Worm (Caenorhabditis elegans) whole organism, late embryonic: ENCODE results near the gene fbxb-118.
A peak's percentile ranks its signal among the peaks of the same experiment; 100 is the strongest.

ENCODE experiments used
- C38D4.7 ChIP-seq: fragments of 200-800 bp; sonication (Bioruptor generic); optimal IDR thresholded peaks from 2 replicates; lab custom pipeline; 2018; ENCODE audit warnings: mild to moderate bottlenecking, missing genetic modification characterization, moderate library complexity, missing compliant biosample characterization
- K09A11.1 ChIP-seq: sonication (generic microtip); optimal IDR thresholded peaks from 2 replicates; lab custom pipeline; 2017; ENCODE audit warnings: antibody characterized with exemption, mild to moderate bottlenecking, missing genetic modification characterization, missing compliant biosample characterization; ENCODE audit not compliant: insufficient read depth
- ama-1 ChIP-seq: fragments of 150-350 bp; optimal IDR thresholded peaks from 2 replicates; lab custom pipeline; 2014
- ceh-19 ChIP-seq: fragments of 200-800 bp; sonication (Bioruptor generic); optimal IDR thresholded peaks from 2 replicates; lab custom pipeline; 2018; ENCODE audit warnings: mild to moderate bottlenecking, missing genetic modification characterization, missing compliant biosample characterization
- ceh-24 ChIP-seq: sonication (generic microtip); optimal IDR thresholded peaks from 2 replicates; lab custom pipeline; 2016; ENCODE audit warnings: mild to moderate bottlenecking, missing genetic modification characterization, missing compliant biosample characterization
- ceh-30 ChIP-seq: fragments of 150-350 bp; optimal IDR thresholded peaks from 2 replicates; lab custom pipeline; 2014; ENCODE audit warnings: missing biosample characterization, missing genetic modification characterization
- ceh-31 ChIP-seq: sonication (generic microtip); optimal IDR thresholded peaks from 2 replicates; lab custom pipeline; 2016; ENCODE audit warnings: missing genetic modification characterization, missing compliant biosample characterization
- ceh-48 ChIP-seq: sonication (generic microtip); optimal IDR thresholded peaks from 2 replicates; lab custom pipeline; 2016; ENCODE audit warnings: missing genetic modification characterization, inconsistent platforms, missing compliant biosample characterization
- ceh-9 ChIP-seq: sonication (generic microtip); optimal IDR thresholded peaks from 2 replicates; lab custom pipeline; 2016; ENCODE audit warnings: mild to moderate bottlenecking, missing genetic modification characterization, inconsistent platforms, missing compliant biosample characterization
- che-1 ChIP-seq: sonication (generic microtip); optimal IDR thresholded peaks from 2 replicates; lab custom pipeline; 2016; ENCODE audit warnings: mild to moderate bottlenecking, missing genetic modification characterization, missing compliant biosample characterization
- dmd-4 ChIP-seq: sonication (generic microtip); optimal IDR thresholded peaks from 2 replicates; lab custom pipeline; 2016; ENCODE audit warnings: borderline replicate concordance, missing genetic modification characterization, missing compliant biosample characterization
- elt-2 ChIP-seq: sonication (generic microtip); optimal IDR thresholded peaks from 2 replicates; lab custom pipeline; 2016; ENCODE audit warnings: missing genetic modification reagents, missing genetic modification characterization, missing compliant biosample characterization
- fax-1 ChIP-seq: sonication (generic microtip); optimal IDR thresholded peaks from 2 replicates; lab custom pipeline; 2016; ENCODE audit warnings: missing genotype, missing genetic modification characterization, missing compliant biosample characterization
- fkh-10 ChIP-seq: fragments of 150-350 bp; optimal IDR thresholded peaks from 2 replicates; lab custom pipeline; 2014; ENCODE audit warnings: missing biosample characterization, missing genetic modification reagents, missing genetic modification characterization
- gmeb-2 ChIP-seq: sonication (generic microtip); optimal IDR thresholded peaks from 2 replicates; lab custom pipeline; 2016; ENCODE audit warnings: missing genetic modification characterization, inconsistent platforms, missing compliant biosample characterization
- hlh-15 ChIP-seq: sonication (generic microtip); optimal IDR thresholded peaks from 2 replicates; lab custom pipeline; 2016; ENCODE audit warnings: missing genetic modification characterization, missing compliant biosample characterization
- hlh-30 ChIP-seq: sonication (generic microtip); optimal IDR thresholded peaks from 2 replicates; lab custom pipeline; 2017; ENCODE audit warnings: antibody characterized with exemption, missing genetic modification characterization, missing compliant biosample characterization; ENCODE audit not compliant: insufficient read depth
- hlh-8 ChIP-seq: sonication (generic microtip); optimal IDR thresholded peaks from 2 replicates; lab custom pipeline; 2016; ENCODE audit warnings: missing genotype, missing genetic modification characterization, missing compliant biosample characterization
- lim-6 ChIP-seq: sonication (generic microtip); optimal IDR thresholded peaks from 2 replicates; lab custom pipeline; 2016; ENCODE audit warnings: missing genetic modification characterization, missing compliant biosample characterization
- madf-2 ChIP-seq: sonication (generic microtip); optimal IDR thresholded peaks from 2 replicates; lab custom pipeline; 2017; ENCODE audit warnings: missing genetic modification characterization, missing compliant biosample characterization
- mec-3 ChIP-seq: sonication (generic microtip); optimal IDR thresholded peaks from 2 replicates; lab custom pipeline; 2016; ENCODE audit warnings: borderline replicate concordance, missing genetic modification characterization, missing compliant biosample characterization
- nfya-1 ChIP-seq: sonication (generic microtip); optimal IDR thresholded peaks from 2 replicates; lab custom pipeline; 2017; ENCODE audit warnings: missing genetic modification characterization, mild to moderate bottlenecking, missing compliant biosample characterization, antibody characterized with exemption, moderate library complexity
- nhr-232 ChIP-seq: sonication (generic microtip); optimal IDR thresholded peaks from 2 replicates; lab custom pipeline; 2016; ENCODE audit warnings: missing genetic modification characterization, missing compliant biosample characterization
- pag-3 ChIP-seq: sonication (generic microtip); optimal IDR thresholded peaks from 2 replicates; lab custom pipeline; 2016; ENCODE audit warnings: missing compliant biosample characterization, missing genetic modification characterization, borderline replicate concordance
- pat-9 ChIP-seq: fragments of 200-800 bp; sonication (Bioruptor generic); optimal IDR thresholded peaks from 2 replicates; lab custom pipeline; 2018; ENCODE audit warnings: mild to moderate bottlenecking, missing genetic modification characterization, moderate library complexity, missing compliant biosample characterization
- pha-4 ChIP-seq: fragments of 150-350 bp; optimal IDR thresholded peaks from 2 replicates; lab custom pipeline; 2018; ENCODE audit warnings: missing biosample characterization, missing genetic modification reagents, missing genetic modification characterization
- ref-2 ChIP-seq: sonication (generic microtip); optimal IDR thresholded peaks from 2 replicates; lab custom pipeline; 2016; ENCODE audit warnings: missing genetic modification characterization, missing compliant biosample characterization
- rnt-1 ChIP-seq: sonication (generic microtip); optimal IDR thresholded peaks from 2 replicates; lab custom pipeline; 2016; ENCODE audit warnings: missing genetic modification characterization, missing compliant biosample characterization
- sdc-2 ChIP-seq: sonication (generic microtip); optimal IDR thresholded peaks from 2 replicates; lab custom pipeline; 2016; ENCODE audit warnings: missing genotype, missing genetic modification characterization, missing compliant biosample characterization
- tbx-7 ChIP-seq: sonication (generic microtip); optimal IDR thresholded peaks from 2 replicates; lab custom pipeline; 2016; ENCODE audit warnings: missing genotype, missing genetic modification characterization, missing compliant biosample characterization
- unc-42 ChIP-seq: sonication (generic microtip); optimal IDR thresholded peaks from 2 replicates; lab custom pipeline; 2016; ENCODE audit warnings: missing genotype, missing genetic modification characterization, missing compliant biosample characterization
- unc-55 ChIP-seq: sonication (generic microtip); optimal IDR thresholded peaks from 2 replicates; lab custom pipeline; 2017; ENCODE audit warnings: missing biosample characterization, missing genetic modification reagents, missing genetic modification characterization

fbxb-118 gene

ce11 chrII:4063997-4064396 is at the start of gene fbxb-118:
Gene fbxb-118 (minus strand): TSS chrII:4064097.
- no peak for TF ChIP-seq madf-2
- no peak for TF ChIP-seq ama-1 (lab: Kevin White, UChicago)
- TF ChIP-seq ceh-9 (tag; lab: Kevin White, UChicago): no peak
- no peak for TF ChIP-seq che-1
- no peak for TF ChIP-seq K09A11.1
- TF ChIP-seq pag-3: no peak
- TF ChIP-seq ceh-48 (tag; lab: Kevin White, UChicago): no peak

ce11 chrII:4107196-4107595 is 43.3 kb upstream of the fbxb-118 start:
- no peak for TF ChIP-seq ceh-24
- TF ChIP-seq nhr-232 (tag; lab: Kevin White, UChicago): no peak
- no peak for TF ChIP-seq pat-9 (tag; lab: Kevin White, UChicago)
- TF ChIP-seq gmeb-2 (tag; lab: Kevin White, UChicago): no peak
- TF ChIP-seq fax-1 (tag; lab: Kevin White, UChicago): no peak
- peak; percentile 42 for TF ChIP-seq unc-42 (tag; lab: Kevin White, UChicago)
- no peak for TF ChIP-seq ceh-9 (tag; lab: Kevin White, UChicago)
- no peak for TF ChIP-seq hlh-8 (tag; lab: Kevin White, UChicago)
- peak; percentile 19 for TF ChIP-seq ref-2 (tag; lab: Kevin White, UChicago)
- no peak for TF ChIP-seq hlh-30 (tag; lab: Kevin White, UChicago)

- TF ChIP-seq dmd-4 (tag; lab: Kevin White, UChicago): no peak
Measured at ce11 chrII:4102723-4103122, 38.8 kb upstream of the fbxb-118 start.

ce11 chrII:4100485-4100884 is 36.6 kb upstream of the fbxb-118 start, which contains the start of gene rhgf-2:
Gene rhgf-2 (plus strand): TSS chrII:4100785.
- TF ChIP-seq lim-6 (tag; lab: Kevin White, UChicago): no peak
- no peak for TF ChIP-seq hlh-15 (tag; lab: Kevin White, UChicago)
- TF ChIP-seq tbx-7 (tag; lab: Kevin White, UChicago): no peak
- no peak for TF ChIP-seq nfya-1 (tag; lab: Kevin White, UChicago)

DNA sequence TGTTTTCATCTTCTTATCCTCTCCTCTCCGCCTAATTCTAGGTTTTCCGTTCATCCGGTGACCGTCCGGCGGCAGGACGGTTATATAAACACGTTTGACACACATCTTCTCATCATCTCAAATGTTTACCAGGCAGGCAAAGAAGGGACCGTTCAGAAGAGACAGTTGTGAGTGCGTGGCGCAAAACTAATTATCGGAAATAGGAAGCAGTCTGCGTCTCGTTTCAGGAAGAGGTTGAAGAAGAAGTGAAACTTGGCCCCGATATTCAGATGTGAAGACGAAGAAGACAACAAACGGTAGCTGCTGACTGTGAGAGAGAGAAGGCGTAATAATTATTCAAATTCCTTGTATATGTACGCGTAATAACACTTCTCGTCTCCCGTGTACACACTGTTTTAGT is 34.9 kb upstream of the fbxb-118 start:
- TF ChIP-seq C38D4.7 (GFP tag; lab: Kevin White, UChicago) (no peak), ceh-19 (GFP tag; lab: Kevin White, UChicago) (no peak), ceh-31 (tag; lab: Kevin White, UChicago) (peak; percentile 20), ref-2 (tag; lab: Kevin White, UChicago) (peak; percentile 63), rnt-1 (tag; lab: Kevin White, UChicago) (peak; percentile 17), pha-4 (no peak), unc-55 (GFP tag; lab: Kevin White, UChicago) (peak; percentile 4)

- TF ChIP-seq elt-2 (tag; lab: Kevin White, UChicago) (peak; percentile 77), fkh-10 (GFP tag; lab: Kevin White, UChicago) (no peak), sdc-2 (tag; lab: Kevin White, UChicago) (no peak), ceh-30 (tag; lab: Kevin White, UChicago) (no peak), madf-2 (no peak), C38D4.7 (GFP tag; lab: Kevin White, UChicago) (peak; percentile 31), mec-3 (tag; lab: Kevin White, UChicago) (no peak)
Measured at ce11 chrII:4094030-4094846, 30.3 kb upstream of the fbxb-118 start.
